Worm (Caenorhabditis elegans) whole organism, L4 larva: ENCODE measurements around the gene gcy-31.

Experiments used
- aly-2 ChIP-seq: sonication (generic microtip); optimal IDR thresholded peaks from 2 replicates; lab custom pipeline; 2018; ENCODE audit warnings: missing biosample characterization, missing genetic modification characterization
- ama-1 ChIP-seq: fragments of 150-350 bp; optimal IDR thresholded peaks from 2 replicates; lab custom pipeline; 2014; ENCODE audit warnings: inconsistent platforms, mixed read lengths
- lin-38 ChIP-seq: fragments of 200-800 bp; sonication (Bioruptor generic); IDR thresholded peaks from 2 replicates; pipeline ENCODE4 v1.3.6; 2022; ENCODE audit warnings: missing genetic modification reagents, missing genetic modification characterization, missing compliant biosample characterization
- lin-39 ChIP-seq: fragments of 150-350 bp; optimal IDR thresholded peaks from 2 replicates; lab custom pipeline; 2014; ENCODE audit warnings: missing biosample characterization, missing genetic modification reagents, missing genetic modification characterization
- lir-3 ChIP-seq: sonication (generic microtip); optimal IDR thresholded peaks from 2 replicates; lab custom pipeline; 2016; ENCODE audit warnings: mild to moderate bottlenecking, missing genetic modification characterization, missing compliant biosample characterization
- mxl-3 ChIP-seq: fragments of 200-800 bp; sonication (Bioruptor generic); optimal IDR thresholded peaks from 2 replicates; lab custom pipeline; 2018; ENCODE audit warnings: mild to moderate bottlenecking, missing genetic modification characterization, missing compliant biosample characterization
- nhr-10 ChIP-seq: fragments of 150-350 bp; optimal IDR thresholded peaks from 2 replicates; lab custom pipeline; 2014; ENCODE audit warnings: missing biosample characterization, missing genetic modification characterization
- nhr-237 ChIP-seq: sonication (generic microtip); optimal IDR thresholded peaks from 2 replicates; lab custom pipeline; 2017; ENCODE audit warnings: missing biosample characterization, missing genetic modification characterization
- skn-1 ChIP-seq: fragments of 150-350 bp; optimal IDR thresholded peaks from 2 replicates; lab custom pipeline; 2014; ENCODE audit warnings: missing biosample characterization, missing genetic modification characterization
- snpc-4 ChIP-seq: fragments of 150-350 bp; optimal IDR thresholded peaks from 2 replicates; lab custom pipeline; 2014; ENCODE audit warnings: missing biosample characterization, missing genetic modification characterization
- spr-3 ChIP-seq: fragments of 200-800 bp; sonication (Bioruptor generic); optimal IDR thresholded peaks from 2 replicates; lab custom pipeline; 2018; ENCODE audit warnings: mild to moderate bottlenecking, missing genetic modification characterization, missing compliant biosample characterization
- unc-130 ChIP-seq: sonication (generic microtip); optimal IDR thresholded peaks from 2 replicates; lab custom pipeline; 2016; ENCODE audit warnings: missing genetic modification reagents, missing genetic modification characterization, missing compliant biosample characterization

ce11 chrX:2473618-2474017 lies 46.3 kb upstream of the gcy-31 start, which contains the start of gene R04B3.2:
- no peak for TF ChIP-seq lin-39 (tag; lab: Kevin White, UChicago)
- TF ChIP-seq ama-1 (lab: Kevin White, UChicago), result no peak
- no peak for TF ChIP-seq snpc-4 (tag; lab: Kevin White, UChicago)
- TF ChIP-seq mxl-3 (GFP tag; lab: Kevin White, UChicago), result no peak
- no peak for TF ChIP-seq skn-1
- TF ChIP-seq lir-3, result no peak
- no peak for TF ChIP-seq unc-130 (GFP tag; lab: Kevin White, UChicago)
- TF ChIP-seq lin-38 (GFP tag; lab: Robert Waterston, UW), result no peak
- TF ChIP-seq spr-3, result no peak
- no peak for TF ChIP-seq aly-2 (tag; lab: Kevin White, UChicago)
- TF ChIP-seq nhr-10 (tag; lab: Kevin White, UChicago), result no peak
- TF ChIP-seq nhr-237, result no peak
